Worm (Caenorhabditis elegans): ENCODE results near the gene K02D10.4.
A peak's percentile ranks its signal among the peaks of the same experiment; 100 is the strongest.

Gene K02D10.4

ce11 chrIII:8741276-8741860 is 38.4 kb downstream of the K02D10.4 start, which contains the start of gene pdhk-2 (continued):
- TF ChIP-seq pag-3 (tag; optimal IDR thresholded peaks at IDR 0.05; ENCODE audit: borderline replicate concordance, insufficient read depth) (no peak), efl-3 (GFP tag; optimal IDR thresholded peaks at IDR 0.05) (peak; percentile 53), lsy-2 (tag; optimal IDR thresholded peaks at IDR 0.05) (peak; percentile 95), irx-1 (tag; optimal IDR thresholded peaks at IDR 0.05) (peak; percentile 92), ceh-8 (GFP tag; optimal IDR thresholded peaks at IDR 0.05) (peak; percentile 89), snu-23 (GFP tag; optimal IDR thresholded peaks at IDR 0.05) (peak; percentile 96), alr-1 (tag; optimal IDR thresholded peaks at IDR 0.05; ENCODE audit: borderline replicate concordance) (no peak), lin-14 (GFP tag; optimal IDR thresholded peaks at IDR 0.05) (peak; percentile 95), fkh-4 (tag; optimal IDR thresholded peaks at IDR 0.05; ENCODE audit: borderline replicate concordance) (peak; percentile 72), vab-15 (tag; optimal IDR thresholded peaks at IDR 0.05) (peak; percentile 75), hpl-2 (GFP tag; optimal IDR thresholded peaks at IDR 0.05) (peak; percentile 32), ceh-88 (GFP tag; IDR thresholded peaks at IDR 0.05) (peak; percentile 78), pax-3 (tag; optimal IDR thresholded peaks at IDR 0.05) (peak; percentile 91), ceh-90 (tag; optimal IDR thresholded peaks at IDR 0.05) (peak; percentile 52), tlp-1 (tag; optimal IDR thresholded peaks at IDR 0.05) (no peak), pqm-1 (tag; optimal IDR thresholded peaks at IDR 0.05) (no peak), unc-30 (tag; optimal IDR thresholded peaks at IDR 0.05) (no peak), fos-1 (tag; optimal IDR thresholded peaks at IDR 0.05) (peak; percentile 86), ztf-4 (tag; optimal IDR thresholded peaks at IDR 0.05) (peak; percentile 88), snpc-4 (tag; optimal IDR thresholded peaks at IDR 0.05) (peak; percentile 84), blmp-1 (tag; optimal IDR thresholded peaks at IDR 0.05) (peak; percentile 80), rnt-1 (tag; optimal IDR thresholded peaks at IDR 0.05) (peak; percentile 97), lir-3 (tag; optimal IDR thresholded peaks at IDR 0.05; ENCODE audit: poor library complexity) (peak; percentile 82), nhr-90 (tag; optimal IDR thresholded peaks at IDR 0.05; ENCODE audit: poor library complexity) (peak; percentile 97), nhr-84 (tag; optimal IDR thresholded peaks at IDR 0.05) (no peak), jun-1 (tag; optimal IDR thresholded peaks at IDR 0.05) (peak; percentile 87), lin-35 (GFP tag; optimal IDR thresholded peaks at IDR 0.05) (peak; percentile 99 to 100), mep-1 (tag; optimal IDR thresholded peaks at IDR 0.05) (peak; percentile 98), ama-1 (optimal IDR thresholded peaks at IDR 0.05) (peak; percentile 74), dpl-1 (GFP tag; optimal IDR thresholded peaks at IDR 0.05) (peak; percentile 99 to 100 (median 99)), aha-1 (tag; optimal IDR thresholded peaks at IDR 0.05) (peak; percentile 63), nhr-77 (tag; optimal IDR thresholded peaks at IDR 0.05) (peak; percentile 85), egl-27 (tag; optimal IDR thresholded peaks at IDR 0.05) (no peak), swsn-7 (tag; optimal IDR thresholded peaks at IDR 0.05) (peak; percentile 96), unc-62 (GFP tag; optimal IDR thresholded peaks at IDR 0.05) (no peak), egl-13 (tag; optimal IDR thresholded peaks at IDR 0.05) (peak; percentile 93), isw-1 (GFP tag; IDR thresholded peaks at IDR 0.05) (peak; percentile 92), ceh-63 (GFP tag; optimal IDR thresholded peaks at IDR 0.05) (no peak), nhr-47 (tag; optimal IDR thresholded peaks at IDR 0.05) (peak; percentile 97), fkh-10 (GFP tag; optimal IDR thresholded peaks at IDR 0.05) (peak; percentile 93), sox-4 (tag; optimal IDR thresholded peaks at IDR 0.05) (peak; percentile 81)

DNA sequence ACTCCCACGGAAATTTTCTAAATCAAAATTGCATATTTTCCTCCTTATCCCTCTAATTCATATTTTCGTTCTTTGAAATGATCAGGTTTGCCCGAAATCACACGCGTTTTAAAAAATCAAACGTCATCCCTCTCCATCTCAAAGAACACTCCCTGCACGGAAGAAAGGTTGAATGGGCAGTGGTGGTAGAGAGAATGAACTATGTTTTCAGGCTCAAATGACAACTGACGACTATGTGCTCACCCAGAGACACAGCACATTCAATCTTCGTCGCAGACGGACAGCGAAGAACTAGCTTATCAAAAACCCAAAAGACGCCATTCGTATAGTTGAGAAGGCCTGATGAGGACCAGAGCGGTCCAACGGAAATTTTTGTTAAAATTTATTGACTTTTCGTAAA is 40.0 kb downstream of the K02D10.4 start:
- TF ChIP-seq tbx-2 (tag; optimal IDR thresholded peaks at IDR 0.05) (no peak), unc-62 (GFP tag; optimal IDR thresholded peaks at IDR 0.05) (no peak), nhr-12 (tag; optimal IDR thresholded peaks at IDR 0.05) (no peak), dpl-1 (GFP tag; optimal IDR thresholded peaks at IDR 0.05) (peak in 1 of 3 experiments; percentile 3), lin-35 (GFP tag; optimal IDR thresholded peaks at IDR 0.05) (peak; percentile 18 to 45), ceh-82 (tag; optimal IDR thresholded peaks at IDR 0.05) (no peak), nhr-28 (tag; optimal IDR thresholded peaks at IDR 0.05) (no peak), mep-1 (tag; optimal IDR thresholded peaks at IDR 0.05) (no peak), isw-1 (GFP tag; IDR thresholded peaks at IDR 0.05) (no peak), nhr-19 (GFP tag; conservative IDR thresholded peaks at IDR 0.05) (peak; percentile 54), lin-15B (tag; optimal IDR thresholded peaks at IDR 0.05) (no peak), efl-3 (GFP tag; optimal IDR thresholded peaks at IDR 0.05) (no peak), swsn-7 (tag; optimal IDR thresholded peaks at IDR 0.05) (no peak), lin-39 (tag; optimal IDR thresholded peaks at IDR 0.05) (no peak), nhr-84 (tag; optimal IDR thresholded peaks at IDR 0.05) (no peak), nhr-77 (tag; optimal IDR thresholded peaks at IDR 0.05) (no peak), lir-3 (tag; optimal IDR thresholded peaks at IDR 0.05; ENCODE audit: poor library complexity) (no peak), egl-27 (tag; optimal IDR thresholded peaks at IDR 0.05) (no peak), C04F5.9 (tag; optimal IDR thresholded peaks at IDR 0.05) (no peak), nhr-71 (tag; optimal IDR thresholded peaks at IDR 0.05) (peak; percentile 38), ceh-90 (tag; optimal IDR thresholded peaks at IDR 0.05) (no peak), nhr-47 (tag; optimal IDR thresholded peaks at IDR 0.05) (no peak), unc-130 (tag; optimal IDR thresholded peaks at IDR 0.05) (no peak)
